Fruit fly (Drosophila melanogaster) whole organism, prepupa: ENCODE results near the gene CG33687.
A peak's percentile ranks its signal among the peaks of the same experiment; 100 is the strongest.

Experiments
- Blimp-1 ChIP-seq: fragments of 200-800 bp; sonication (Bioruptor generic); optimal IDR thresholded peaks from 3 replicates; lab custom pipeline; 2017; ENCODE audit warnings: missing biosample characterization, missing genetic modification characterization, mild to moderate bottlenecking, moderate library complexity, missing genetic modification reagents
- CG10631 ChIP-seq: fragments of 200-800 bp; sonication (Bioruptor generic); optimal IDR thresholded peaks from 2 replicates; lab custom pipeline; 2016; ENCODE audit warnings: missing biosample characterization, missing genetic modification characterization
- CG11294 ChIP-seq: fragments of 200-800 bp; sonication (Bioruptor generic); IDR thresholded peaks from 2 replicates; pipeline ENCODE4 v1.3.6; 2022; ENCODE audit warnings: missing biosample characterization, missing genetic modification characterization
- CG11762 ChIP-seq: fragments of 200-800 bp; sonication (Bioruptor generic); optimal IDR thresholded peaks from 3 replicates; lab custom pipeline; 2016; ENCODE audit warnings: missing biosample characterization, missing genetic modification characterization; ENCODE audit not compliant: insufficient read depth
- CG11902 ChIP-seq: fragments of 200-800 bp; sonication (Bioruptor generic); optimal IDR thresholded peaks from 3 replicates; lab custom pipeline; 2016; ENCODE audit warnings: missing biosample characterization, missing genetic modification characterization
- CG15336 ChIP-seq: fragments of 200-800 bp; sonication (Bioruptor generic); IDR thresholded peaks from 2 replicates; pipeline ENCODE4 v1.3.6; 2022; ENCODE audit warnings: missing biosample characterization, missing genetic modification characterization
- CG1621 ChIP-seq: fragments of 200-800 bp; sonication (Bioruptor generic); optimal IDR thresholded peaks from 3 replicates; lab custom pipeline; 2018; ENCODE audit warnings: missing biosample characterization, mild to moderate bottlenecking, missing genetic modification characterization
- CG16779 ChIP-seq: fragments of 200-800 bp; sonication (Bioruptor generic); optimal IDR thresholded peaks from 3 replicates; lab custom pipeline; 2017; ENCODE audit warnings: missing biosample characterization, mild to moderate bottlenecking, missing genetic modification characterization
- CG3032 ChIP-seq: fragments of 200-800 bp; optimal IDR thresholded peaks from 2 replicates; lab custom pipeline; 2019; ENCODE audit warnings: missing biosample characterization, mild to moderate bottlenecking, missing genetic modification characterization, moderate library complexity
- CG32006 ChIP-seq: fragments of 200-800 bp; sonication (Bioruptor generic); optimal IDR thresholded peaks from 3 replicates; lab custom pipeline; 2017; ENCODE audit warnings: missing biosample characterization, mild to moderate bottlenecking, missing genetic modification characterization
- CG34406 ChIP-seq: fragments of 200-800 bp; sonication (Bioruptor generic); optimal IDR thresholded peaks from 3 replicates; lab custom pipeline; 2016; ENCODE audit warnings: missing biosample characterization, missing genetic modification characterization
- CG3919 ChIP-seq: fragments of 200-800 bp; sonication (Bioruptor generic); optimal IDR thresholded peaks from 3 replicates; lab custom pipeline; 2016; ENCODE audit warnings: missing biosample characterization, missing genetic modification characterization
- CG4318 ChIP-seq: fragments of 200-800 bp; sonication (Bioruptor generic); optimal IDR thresholded peaks from 3 replicates; lab custom pipeline; 2017; ENCODE audit warnings: missing biosample characterization, mild to moderate bottlenecking, missing genetic modification characterization
- CG6163 ChIP-seq: fragments of 200-800 bp; sonication (Bioruptor generic); IDR thresholded peaks from 3 replicates; pipeline ENCODE4 v1.3.6; 2022; ENCODE audit warnings: missing biosample characterization, missing genetic modification characterization
- CG6276 ChIP-seq: fragments of 200-800 bp; sonication (Bioruptor generic); optimal IDR thresholded peaks from 2 replicates; lab custom pipeline; 2017; ENCODE audit warnings: missing biosample characterization, mild to moderate bottlenecking, missing genetic modification characterization
- CG6792 ChIP-seq: fragments of 200-800 bp; sonication (Bioruptor generic); optimal IDR thresholded peaks from 3 replicates; lab custom pipeline; 2016; ENCODE audit warnings: missing biosample characterization, missing genetic modification characterization
- CG6808 ChIP-seq: fragments of 200-800 bp; sonication (Bioruptor generic); optimal IDR thresholded peaks from 3 replicates; lab custom pipeline; 2017; ENCODE audit warnings: missing biosample characterization, missing genetic modification characterization, mild to moderate bottlenecking, moderate library complexity, missing genetic modification reagents
- CG6854 ChIP-seq: fragments of 200-800 bp; sonication (Bioruptor generic); optimal IDR thresholded peaks from 2 replicates; lab custom pipeline; 2017; ENCODE audit warnings: missing biosample characterization, mild to moderate bottlenecking, missing genetic modification characterization
- CG7368 ChIP-seq: fragments of 200-800 bp; sonication (Bioruptor generic); optimal IDR thresholded peaks from 3 replicates; lab custom pipeline; 2016; ENCODE audit warnings: missing biosample characterization, missing genetic modification characterization
- CG8119 ChIP-seq: fragments of 200-800 bp; sonication (Bioruptor generic); IDR thresholded peaks from 3 replicates; pipeline ENCODE4 v1.3.6; 2022; ENCODE audit warnings: missing biosample characterization, missing genetic modification characterization
- CG8319 ChIP-seq: fragments of 200-800 bp; sonication (Bioruptor generic); optimal IDR thresholded peaks from 3 replicates; lab custom pipeline; 2016; ENCODE audit warnings: missing biosample characterization, missing genetic modification characterization
- CG8632 ChIP-seq: fragments of 200-800 bp; sonication (Bioruptor generic); optimal IDR thresholded peaks from 3 replicates; lab custom pipeline; 2016; ENCODE audit warnings: missing biosample characterization, missing genetic modification characterization
- Eip78C ChIP-seq: fragments of 200-800 bp; sonication (Bioruptor generic); peaks from one replicate; lab custom pipeline; 2016; ENCODE audit warnings: missing biosample characterization, missing genetic modification characterization
- Ets96B ChIP-seq: fragments of 200-800 bp; optimal IDR thresholded peaks from 2 replicates; lab custom pipeline; 2019; ENCODE audit warnings: missing biosample characterization, mild to moderate bottlenecking, missing genetic modification characterization, moderate library complexity
- Gug ChIP-seq: fragments of 200-800 bp; sonication (Bioruptor generic); IDR thresholded peaks from 2 replicates; pipeline ENCODE4 v1.3.6; 2022; ENCODE audit warnings: missing biosample characterization, missing genetic modification characterization
- Hr38 ChIP-seq: sonication (Bioruptor generic); optimal IDR thresholded peaks from 2 replicates; lab custom pipeline; 2016; ENCODE audit warnings: missing biosample characterization, missing genetic modification characterization
- Hr39 ChIP-seq: fragments of 200-800 bp; sonication (Bioruptor generic); optimal IDR thresholded peaks from 2 replicates; lab custom pipeline; 2016; ENCODE audit warnings: missing biosample characterization, missing genetic modification characterization
- Hr4 ChIP-seq: fragments of 200-800 bp; sonication (Bioruptor generic); optimal IDR thresholded peaks from 3 replicates; lab custom pipeline; 2016; ENCODE audit warnings: missing biosample characterization, missing genetic modification characterization
- Met ChIP-seq: fragments of 200-800 bp; sonication (Bioruptor generic); optimal IDR thresholded peaks from 3 replicates; lab custom pipeline; 2016; ENCODE audit warnings: missing biosample characterization, missing genetic modification characterization
- OdsH ChIP-seq: fragments of 200-800 bp; sonication (Bioruptor generic); optimal IDR thresholded peaks from 3 replicates; lab custom pipeline; 2016; ENCODE audit warnings: missing biosample characterization, missing genetic modification characterization
- Smox ChIP-seq: fragments of 200-800 bp; sonication (Bioruptor generic); optimal IDR thresholded peaks from 3 replicates; lab custom pipeline; 2016; ENCODE audit warnings: missing biosample characterization, missing genetic modification characterization
- Sox102F ChIP-seq: fragments of 200-800 bp; sonication (Bioruptor generic); optimal IDR thresholded peaks from 2 replicates; lab custom pipeline; 2016; ENCODE audit warnings: missing biosample characterization, mild to moderate bottlenecking, missing genetic modification characterization
- Sox14 ChIP-seq: fragments of 200-800 bp; sonication (Bioruptor generic); optimal IDR thresholded peaks from 3 replicates; lab custom pipeline; 2016; ENCODE audit warnings: missing biosample characterization, missing genetic modification characterization
- achi ChIP-seq: fragments of 200-800 bp; sonication (Bioruptor generic); optimal IDR thresholded peaks from 3 replicates; lab custom pipeline; 2016; ENCODE audit warnings: missing biosample characterization, missing genetic modification characterization
- acj6 ChIP-seq: fragments of 200-800 bp; sonication (Bioruptor generic); optimal IDR thresholded peaks from 3 replicates; lab custom pipeline; 2016; ENCODE audit warnings: missing biosample characterization, missing genetic modification characterization
- cyc ChIP-seq: fragments of 200-800 bp; sonication (Bioruptor generic); optimal IDR thresholded peaks from 3 replicates; lab custom pipeline; 2016; ENCODE audit warnings: missing biosample characterization, missing genetic modification characterization
- dsx ChIP-seq: fragments of 200-800 bp; optimal IDR thresholded peaks from 3 replicates; lab custom pipeline; 2019; ENCODE audit warnings: missing biosample characterization, mild to moderate bottlenecking, missing genetic modification characterization, moderate library complexity; ENCODE audit not compliant: poor library complexity, severe bottlenecking
- eg ChIP-seq: fragments of 200-800 bp; sonication (Bioruptor generic); IDR thresholded peaks from 3 replicates; pipeline ENCODE4 v1.3.6; 2022; ENCODE audit warnings: missing biosample characterization, missing genetic modification characterization
- esn ChIP-seq: fragments of 200-800 bp; sonication (Bioruptor generic); optimal IDR thresholded peaks from 2 replicates; lab custom pipeline; 2016; ENCODE audit warnings: missing biosample characterization, mild to moderate bottlenecking, missing genetic modification characterization, moderate library complexity
- fd85E ChIP-seq: fragments of 200-800 bp; sonication (Bioruptor generic); optimal IDR thresholded peaks from 3 replicates; lab custom pipeline; 2016; ENCODE audit warnings: missing biosample characterization, missing genetic modification characterization
- fkh ChIP-seq: fragments of 200-800 bp; sonication (Bioruptor generic); optimal IDR thresholded peaks from 3 replicates; lab custom pipeline; 2017; ENCODE audit warnings: missing biosample characterization, mild to moderate bottlenecking, missing genetic modification characterization, moderate library complexity
- lz ChIP-seq: fragments of 200-800 bp; sonication (Bioruptor generic); optimal IDR thresholded peaks from 3 replicates; lab custom pipeline; 2016; ENCODE audit warnings: missing biosample characterization, missing genetic modification characterization
- net ChIP-seq: fragments of 200-800 bp; sonication (Bioruptor generic); optimal IDR thresholded peaks from 3 replicates; lab custom pipeline; 2016; ENCODE audit warnings: missing biosample characterization, missing genetic modification characterization
- pdm3 ChIP-seq: fragments of 200-800 bp; sonication (Bioruptor generic); optimal IDR thresholded peaks from 3 replicates; lab custom pipeline; 2016; ENCODE audit warnings: missing biosample characterization, missing genetic modification characterization
- salr ChIP-seq, 2 experiments: fragments of 200-800 bp; sonication (Bioruptor generic); optimal IDR thresholded peaks; 3 replicates each; lab custom pipeline; 2016 to 2018; ENCODE audit warnings: missing biosample characterization in 2 of 2, missing genetic modification characterization in 2 of 2, mild to moderate bottlenecking in 1 of 2
- spab ChIP-seq: fragments of 200-800 bp; sonication (Bioruptor generic); optimal IDR thresholded peaks from 2 replicates; lab custom pipeline; 2017; ENCODE audit warnings: missing biosample characterization, mild to moderate bottlenecking, missing genetic modification characterization, missing genetic modification reagents
- ss ChIP-seq, 2 experiments: fragments of 200-800 bp; sonication (Bioruptor generic); optimal IDR thresholded peaks; 2 replicates in 1 of 2; 3 replicates in 1 of 2; lab custom pipeline; 2017 to 2018; ENCODE audit warnings: mild to moderate bottlenecking in 2 of 2, missing biosample characterization in 2 of 2, missing genetic modification characterization in 2 of 2, moderate library complexity in 1 of 2
- svp ChIP-seq: fragments of 200-800 bp; sonication (Bioruptor generic); peaks from one replicate; lab custom pipeline; 2016; ENCODE audit warnings: missing biosample characterization, missing genetic modification characterization

CG33687 gene

dm6 chr3L:16197450-16197918 is at the start of gene CG33687:
CG33687 (plus strand) TSS chr3L:16197868.
- TF ChIP-seq CG3919 (GFP tag; lab: Kevin White, UChicago) = no peak
- peak; percentile 59 for TF ChIP-seq Eip78C (GFP tag; lab: Kevin White, UChicago)
- no peak for TF ChIP-seq spab
- TF ChIP-seq svp = peak; percentile 56

dm6 chr3L:16149418-16150160 is 48.1 kb upstream of the CG33687 start:
- TF ChIP-seq CG11762 (GFP tag; lab: Kevin White, UChicago) (peak; percentile 37), spab (no peak), acj6 (peak; percentile 34), CG7368 (GFP tag; lab: Kevin White, UChicago) (no peak), CG8632 (GFP tag; lab: Kevin White, UChicago) (no peak), pdm3 (GFP tag; lab: Kevin White, UChicago) (peak; percentile 47), ss (GFP tag; optimal IDR thresholded peaks at IDR 0.05; lab: Kevin White, UChicago) (peak; percentile 1 to 15), CG6276 (GFP tag; lab: Kevin White, UChicago) (no peak), CG8119 (GFP tag; lab: Robert Waterston, UW) (no peak), Eip78C (GFP tag; lab: Kevin White, UChicago) (peak; percentile 83), CG3919 (GFP tag; lab: Kevin White, UChicago) (peak; percentile 36), Met (GFP tag; lab: Kevin White, UChicago) (peak; percentile 27), net (GFP tag; lab: Kevin White, UChicago) (peak; percentile 32), fkh (GFP tag; lab: Kevin White, UChicago) (peak; percentile 46), Smox (GFP tag; lab: Kevin White, UChicago) (no peak), CG6163 (GFP tag; lab: Robert Waterston, UW) (no peak), CG32006 (GFP tag; lab: Kevin White, UChicago) (peak; percentile 52), CG16779 (tag; lab: Kevin White, UChicago) (no peak), CG6808 (GFP tag; lab: Kevin White, UChicago) (peak; percentile 43), fd85E (GFP tag; lab: Kevin White, UChicago) (no peak), CG8319 (GFP tag; lab: Kevin White, UChicago) (peak; percentile 25), esn (GFP tag; lab: Kevin White, UChicago) (peak; percentile 23), CG4318 (GFP tag; lab: Kevin White, UChicago) (peak; percentile 1), CG11902 (peak; percentile 31), Blimp-1 (no peak), eg (GFP tag; lab: Robert Waterston, UW) (0 out of 3 replicates have a peak, but pooled peaks have one; percentile 39), CG6792 (GFP tag; lab: Kevin White, UChicago) (peak; percentile 17), salr (GFP tag; optimal IDR thresholded peaks at IDR 0.05; lab: Kevin White, UChicago) (peak in 1 of 2 experiments; percentile 16), Sox102F (GFP tag; lab: Kevin White, UChicago) (no peak), CG3032 (tag; lab: Kevin White, UChicago) (peak; percentile 0), lz (GFP tag; lab: Kevin White, UChicago) (peak; percentile 43), CG10631 (GFP tag; lab: Kevin White, UChicago) (peak; percentile 24), Sox14 (GFP tag; lab: Kevin White, UChicago) (peak; percentile 23), svp (peak; percentile 80), CG6854 (GFP tag; lab: Kevin White, UChicago) (no peak), CG11294 (peak; percentile 5; the same call in 1 of the 2 replicates), CG15336 (no peak), CG34406 (GFP tag; lab: Kevin White, UChicago) (peak; percentile 24), Ets96B (tag; lab: Kevin White, UChicago) (peak; percentile 22), Hr4 (GFP tag; lab: Kevin White, UChicago) (peak; percentile 45), Hr39 (GFP tag; lab: Kevin White, UChicago) (peak; percentile 23), CG1621 (tag; lab: Kevin White, UChicago) (peak; percentile 56), dsx (GFP tag; lab: Kevin White, UChicago) (no peak), cyc (GFP tag; lab: Kevin White, UChicago) (no peak), achi (peak; percentile 8), Gug (GFP tag; lab: Robert Waterston, UW) (no peak), Hr38 (no peak), OdsH (GFP tag; lab: Kevin White, UChicago) (peak; percentile 24)
